Worm (Caenorhabditis elegans): ENCODE data around the gene srh-72.
A peak's percentile ranks its signal among the peaks of the same experiment; 100 is the strongest.

srh-72 gene

ce11 chrII:1607575-1607974 lies 32.8 kb downstream of the srh-72 start (continued):
- TF ChIP-seq snpc-1.2 (GFP tag; IDR thresholded peaks at IDR 0.05) (no peak), hmg-1.1 (GFP tag; IDR thresholded peaks at IDR 0.05) (no peak), ztf-7 (tag; optimal IDR thresholded peaks at IDR 0.05) (no peak), nhr-28 (tag; optimal IDR thresholded peaks at IDR 0.05) (peak; percentile 48), daf-16 (GFP tag; optimal IDR thresholded peaks at IDR 0.05) (no peak), daf-16 (tag; optimal IDR thresholded peaks at IDR 0.05) (peak; percentile 86), cey-2 (tag; optimal IDR thresholded peaks at IDR 0.05; ENCODE audit: borderline replicate concordance, insufficient read depth) (no peak), daf-19 (GFP tag; conservative IDR thresholded peaks at IDR 0.05) (no peak), T26A8.4 (GFP tag; IDR thresholded peaks at IDR 0.05) (no peak), F10B5.3 (tag; optimal IDR thresholded peaks at IDR 0.05) (no peak), lin-38 (GFP tag; IDR thresholded peaks at IDR 0.05) (no peak), lin-13 (GFP tag; optimal IDR thresholded peaks at IDR 0.05) (no peak), egl-27 (tag; optimal IDR thresholded peaks at IDR 0.05) (no peak), daf-12 (tag; optimal IDR thresholded peaks at IDR 0.05) (no peak)

DNA sequence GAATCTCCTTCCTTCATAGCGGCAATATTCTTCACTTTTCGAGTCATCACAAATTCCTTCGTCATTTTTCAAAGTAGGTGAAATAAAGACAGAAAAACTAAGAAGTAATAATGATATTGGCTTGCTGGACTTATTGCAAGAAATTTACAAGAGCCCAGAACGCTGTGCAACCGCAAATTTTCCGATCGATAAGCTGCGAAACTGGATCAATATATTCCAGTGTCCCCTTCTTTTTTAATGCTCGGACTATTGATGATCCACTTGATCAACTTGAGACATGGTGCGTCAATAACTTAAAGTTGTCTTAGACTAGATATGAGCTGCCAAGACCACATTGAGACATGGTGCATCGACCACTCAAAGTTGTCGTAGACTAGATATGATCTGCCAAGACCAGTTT lies 34.3 kb downstream of the srh-72 start, which contains the start of gene bath-33:
Gene bath-33 (minus strand): TSS at position 101 of the 400 bp plus-strand sequence.
- TF ChIP-seq Y5F2A.4 (GFP tag; optimal IDR thresholded peaks at IDR 0.05) (no peak), aly-2 (tag; optimal IDR thresholded peaks at IDR 0.05) (no peak), mes-2 (tag; optimal IDR thresholded peaks at IDR 0.05; ENCODE audit: poor library complexity, severe bottlenecking) (no peak), mdl-1 (tag; optimal IDR thresholded peaks at IDR 0.05) (no peak), daf-19 (GFP tag; conservative IDR thresholded peaks at IDR 0.05) (no peak), F44E2.7 (GFP tag; IDR thresholded peaks at IDR 0.05) (no peak), ZK337.2 (GFP tag; IDR thresholded peaks at IDR 0.05) (no peak), arid-1 (GFP tag; conservative IDR thresholded peaks at IDR 0.05) (no peak), dmd-8 (GFP tag; IDR thresholded peaks at IDR 0.05) (no peak), ceh-82 (tag; optimal IDR thresholded peaks at IDR 0.05) (no peak), nhr-6 (tag; optimal IDR thresholded peaks at IDR 0.05) (no peak), ctbp-1 (GFP tag; IDR thresholded peaks at IDR 0.05) (no peak), ceh-44 (GFP tag; IDR thresholded peaks at IDR 0.05) (no peak), php-3 (GFP tag; IDR thresholded peaks at IDR 0.05) (no peak), dmd-9 (GFP tag; IDR thresholded peaks at IDR 0.05) (no peak), mxl-2 (GFP tag; conservative IDR thresholded peaks at IDR 0.05) (no peak)

- TF ChIP-seq set-16 (GFP tag; IDR thresholded peaks at IDR 0.05) (no peak), hmg-1.1 (GFP tag; IDR thresholded peaks at IDR 0.05) (no peak), daf-8 (GFP tag; IDR thresholded peaks at IDR 0.05) (no peak), hlh-30 (tag; optimal IDR thresholded peaks at IDR 0.05; ENCODE audit: insufficient read depth) (no peak), daf-12 (tag; optimal IDR thresholded peaks at IDR 0.05) (no peak)
Observed at ce11 chrII:1605010-1605409, 35.4 kb downstream of the srh-72 start.

DNA sequence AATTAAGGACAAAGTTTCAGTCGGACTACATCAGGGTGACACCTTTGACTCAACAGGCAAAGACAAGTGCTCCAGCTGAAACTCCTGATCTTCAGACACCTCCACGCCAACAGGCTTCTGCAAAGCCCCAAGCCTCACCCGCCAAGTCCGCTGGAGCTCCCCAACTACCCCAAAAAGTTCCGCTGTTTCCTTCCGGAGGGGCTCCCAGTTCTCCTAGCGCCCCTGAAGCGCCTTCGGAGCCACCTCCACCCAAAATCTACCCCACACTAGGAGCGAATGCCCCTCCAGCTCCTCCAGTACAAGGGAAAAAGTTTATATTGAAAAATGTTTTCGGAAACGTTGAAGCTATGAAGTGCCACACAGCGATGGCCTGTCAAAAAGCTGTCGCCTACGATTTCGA lies 37.3 kb downstream of the srh-72 start:
- TF ChIP-seq attf-4 (tag; optimal IDR thresholded peaks at IDR 0.05): no peak
- peak; percentile 84 for TF ChIP-seq set-16 (GFP tag; IDR thresholded peaks at IDR 0.05)

- TF ChIP-seq daf-19 (GFP tag; conservative IDR thresholded peaks at IDR 0.05) (no peak), ceh-82 (tag; optimal IDR thresholded peaks at IDR 0.05) (no peak), mxl-3 (GFP tag; optimal IDR thresholded peaks at IDR 0.05) (no peak), tag-97 (GFP tag; IDR thresholded peaks at IDR 0.05) (no peak), hif-1 (tag; optimal IDR thresholded peaks at IDR 0.05) (no peak), lin-39 (tag; optimal IDR thresholded peaks at IDR 0.05) (no peak), daf-8 (GFP tag; IDR thresholded peaks at IDR 0.05) (no peak), daf-16 (GFP tag; optimal IDR thresholded peaks at IDR 0.05) (no peak), daf-16 (tag; optimal IDR thresholded peaks at IDR 0.05) (no peak), Y75B8A.6 (GFP tag; IDR thresholded peaks at IDR 0.05) (no peak)
Observed at ce11 chrII:1601507-1601906, 38.9 kb downstream of the srh-72 start, which contains the start of gene bath-47. bath-47 (plus strand) TSS chrII:1601811.
